Worm (Caenorhabditis elegans): ENCODE measurements around the gene ckb-4.
"Not testable (repeated sequence)": the region's sequence is repeated elsewhere in the genome, so short reads cannot be mapped to it uniquely, and the experiment has no call there.

Gene ckb-4

ce11 chrV:2090321-2090720 is 18.9 kb downstream of the ckb-4 start, which contains the start of gene ztf-28:
Gene ztf-28, plus strand, starts transcription at chrV:2090669.
- TF ChIP-seq ces-1 (GFP tag; optimal IDR thresholded peaks at IDR 0.05); ztf-11 (tag; optimal IDR thresholded peaks at IDR 0.05); unc-98 (GFP tag; IDR thresholded peaks at IDR 0.05): not testable (repeated sequence)

- TF ChIP-seq pax-3, lsy-2, nhr-20 (tag; optimal IDR thresholded peaks at IDR 0.05): not testable (repeated sequence)
Observed at ce11 chrV:2085745-2086267, 23.4 kb downstream of the ckb-4 start, which contains the start of gene F36F12.3. Gene F36F12.3, plus strand, starts transcription at chrV:2085795.

ce11 chrV:2083869-2084268 is 25.4 kb downstream of the ckb-4 start:
- TF ChIP-seq skn-1 (tag; optimal IDR thresholded peaks at IDR 0.05) (no peak), Y116A8C.19 (tag; optimal IDR thresholded peaks at IDR 0.05; ENCODE audit: borderline replicate concordance) (no peak), alr-1 (tag; optimal IDR thresholded peaks at IDR 0.05; ENCODE audit: borderline replicate concordance) (no peak), blmp-1 (tag; optimal IDR thresholded peaks at IDR 0.05) (no peak), nhr-12 (tag; optimal IDR thresholded peaks at IDR 0.05) (no peak), nhr-76 (tag; optimal IDR thresholded peaks at IDR 0.05) (no peak), F16B12.6 (tag; optimal IDR thresholded peaks at IDR 0.05) (no peak), sox-4 (tag; optimal IDR thresholded peaks at IDR 0.05) (no peak), grh-1 (GFP tag; IDR thresholded peaks at IDR 0.05) (no peak), lin-35 (GFP tag; optimal IDR thresholded peaks at IDR 0.05) (no peak), lir-3 (tag; optimal IDR thresholded peaks at IDR 0.05; ENCODE audit: poor library complexity) (no peak), aly-2 (tag; optimal IDR thresholded peaks at IDR 0.05) (no peak), C34B4.2 (tag; optimal IDR thresholded peaks at IDR 0.05) (no peak), fos-1 (tag; optimal IDR thresholded peaks at IDR 0.05) (no peak), hlh-17 (GFP tag; optimal IDR thresholded peaks at IDR 0.05; ENCODE audit: borderline replicate concordance) (no peak), dpl-1 (GFP tag; optimal IDR thresholded peaks at IDR 0.05) (no peak), nhr-84 (tag; optimal IDR thresholded peaks at IDR 0.05) (no peak)

- no peak for TF ChIP-seq sup-37 (GFP tag; optimal IDR thresholded peaks at IDR 0.05)
- no peak for TF ChIP-seq ceh-63 (GFP tag; optimal IDR thresholded peaks at IDR 0.05)
- no peak for TF ChIP-seq nhr-20 (tag; optimal IDR thresholded peaks at IDR 0.05)
- TF ChIP-seq hlh-4 (tag; optimal IDR thresholded peaks at IDR 0.05): no peak
- no peak for TF ChIP-seq nhr-12 (tag; optimal IDR thresholded peaks at IDR 0.05)
- no peak for TF ChIP-seq C04F5.9 (tag; optimal IDR thresholded peaks at IDR 0.05)
- no peak for TF ChIP-seq ceh-88 (GFP tag; IDR thresholded peaks at IDR 0.05)
- TF ChIP-seq F16B12.6 (tag; optimal IDR thresholded peaks at IDR 0.05): no peak
- TF ChIP-seq zip-4 (GFP tag; optimal IDR thresholded peaks at IDR 0.05): no peak
- TF ChIP-seq rnt-1 (tag; optimal IDR thresholded peaks at IDR 0.05): peak; percentile 57
- no peak for TF ChIP-seq blmp-1 (tag; optimal IDR thresholded peaks at IDR 0.05)
- TF ChIP-seq lin-14 (GFP tag; optimal IDR thresholded peaks at IDR 0.05): peak; percentile 65
Observed at ce11 chrV:2081894-2082293, 27.3 kb downstream of the ckb-4 start.

ce11 chrV:2081269-2081668 is 28.0 kb downstream of the ckb-4 start:
- TF ChIP-seq hlh-17 (GFP tag; optimal IDR thresholded peaks at IDR 0.05; ENCODE audit: borderline replicate concordance) (no peak), ceh-90 (tag; optimal IDR thresholded peaks at IDR 0.05) (no peak), efl-1 (optimal IDR thresholded peaks at IDR 0.05) (no peak), efl-1 (GFP tag; optimal IDR thresholded peaks at IDR 0.05 in 1 of 2) (peak in 1 of 2 experiments; percentile 77), fkh-10 (GFP tag; optimal IDR thresholded peaks at IDR 0.05) (no peak), blmp-1 (tag; optimal IDR thresholded peaks at IDR 0.05) (no peak)

All from whole organism, L1 larva.